Worm (Caenorhabditis elegans): Measurements from ENCODE around the gene cyp-13A2.

cyp-13A2 gene

ce11 chrII:9786215-9786614, 1.2 kb downstream of the cyp-13A2 start:
- TF ChIP-seq dmd-4 (tag; optimal IDR thresholded peaks at IDR 0.05; ENCODE audit: borderline replicate concordance) (no peak), sox-4 (tag; optimal IDR thresholded peaks at IDR 0.05) (no peak), tbx-7 (tag; optimal IDR thresholded peaks at IDR 0.05) (no peak), ceh-34 (tag; optimal IDR thresholded peaks at IDR 0.05) (no peak), pros-1 (tag; optimal IDR thresholded peaks at IDR 0.05) (no peak), ztf-16 (tag; optimal IDR thresholded peaks at IDR 0.05) (no peak), nhr-11 (tag; optimal IDR thresholded peaks at IDR 0.05) (no peak), pha-4 (tag; optimal IDR thresholded peaks at IDR 0.05) (no peak), zip-5 (tag; optimal IDR thresholded peaks at IDR 0.05) (no peak), lim-6 (tag; optimal IDR thresholded peaks at IDR 0.05) (no peak), rnt-1 (tag; optimal IDR thresholded peaks at IDR 0.05) (no peak), ceh-22 (tag; optimal IDR thresholded peaks at IDR 0.05) (no peak), pag-3 (tag; optimal IDR thresholded peaks at IDR 0.05; ENCODE audit: borderline replicate concordance) (no peak), ets-4 (tag; optimal IDR thresholded peaks at IDR 0.05) (no peak)

DNA sequence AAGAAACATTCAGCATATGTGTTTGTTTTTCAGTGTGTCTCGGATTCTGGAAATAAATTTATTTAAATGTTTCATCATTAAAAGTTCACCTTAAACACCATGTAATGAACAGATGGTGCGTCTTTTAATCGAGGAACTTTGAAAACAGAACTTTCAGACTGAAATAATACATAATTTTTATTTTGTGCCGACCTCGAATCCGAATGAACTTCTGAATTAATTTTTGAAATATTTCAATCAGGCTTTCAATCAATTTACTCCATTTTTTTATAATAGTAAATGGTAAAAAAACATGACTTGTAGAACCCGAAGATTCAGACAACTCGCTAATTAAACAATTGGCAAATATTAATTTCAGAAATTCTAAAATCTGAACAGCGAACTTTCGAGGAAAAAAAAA, 5.1 kb downstream of the cyp-13A2 start, which contains the start of gene T10B9.14:
TSS of gene T10B9.14 (minus strand) at position 101 of the 400 bp plus-strand sequence.
- TF ChIP-seq dmd-4 (tag; optimal IDR thresholded peaks at IDR 0.05; ENCODE audit: borderline replicate concordance) (no peak), dve-1 (tag; optimal IDR thresholded peaks at IDR 0.05) (no peak), ceh-18 (tag; optimal IDR thresholded peaks at IDR 0.05) (no peak), mec-3 (tag; optimal IDR thresholded peaks at IDR 0.05; ENCODE audit: borderline replicate concordance) (no peak), ceh-19 (GFP tag; optimal IDR thresholded peaks at IDR 0.05) (no peak), ama-1 (optimal IDR thresholded peaks at IDR 0.05) (no peak), madf-2 (tag; optimal IDR thresholded peaks at IDR 0.05) (no peak), sox-2 (GFP tag; IDR thresholded peaks at IDR 0.05) (no peak), ceh-45 (GFP tag; IDR thresholded peaks at IDR 0.05) (no peak), elt-2 (tag; optimal IDR thresholded peaks at IDR 0.05) (no peak), sox-4 (tag; optimal IDR thresholded peaks at IDR 0.05) (no peak)

- no peak for TF ChIP-seq Y22D7AL.16 (tag; optimal IDR thresholded peaks at IDR 0.05)
- TF ChIP-seq elt-2 (tag; optimal IDR thresholded peaks at IDR 0.05) = peak; percentile 10
Observed at ce11 chrII:9781842-9782241, 5.6 kb downstream of the cyp-13A2 start, which contains the start of gene cyp-13A1. Gene cyp-13A1, minus strand, starts transcription at chrII:9781997.

DNA sequence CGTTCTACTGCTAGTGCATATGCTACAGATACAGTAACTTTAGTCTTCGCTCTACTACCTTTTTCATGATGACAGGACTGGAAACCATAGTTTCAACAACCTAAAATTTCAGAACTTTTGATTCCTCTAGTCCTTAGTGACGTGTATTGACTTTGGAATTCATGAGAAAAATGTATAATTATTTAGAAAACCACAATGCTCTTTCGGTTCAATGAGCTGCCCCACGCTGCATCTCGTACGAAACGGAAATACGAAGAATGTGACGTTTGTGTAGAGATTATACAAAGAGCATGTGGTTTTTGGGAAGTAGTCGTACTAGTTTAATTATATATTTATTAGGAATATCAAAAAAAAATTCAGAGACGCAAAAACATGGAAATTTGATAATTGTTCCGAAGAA, 8.9 kb downstream of the cyp-13A2 start:
- TF ChIP-seq ceh-14 (tag; optimal IDR thresholded peaks at IDR 0.05) (no peak), ets-4 (tag; optimal IDR thresholded peaks at IDR 0.05) (no peak), eyg-1 (tag; optimal IDR thresholded peaks at IDR 0.05) (no peak), sox-2 (GFP tag; IDR thresholded peaks at IDR 0.05) (no peak), C38D4.7 (GFP tag; optimal IDR thresholded peaks at IDR 0.05) (no peak), nhr-232 (tag; optimal IDR thresholded peaks at IDR 0.05) (no peak), F13H6.1 (tag; optimal IDR thresholded peaks at IDR 0.05) (no peak), nfya-1 (tag; optimal IDR thresholded peaks at IDR 0.05) (no peak), gmeb-2 (tag; optimal IDR thresholded peaks at IDR 0.05) (no peak)

DNA sequence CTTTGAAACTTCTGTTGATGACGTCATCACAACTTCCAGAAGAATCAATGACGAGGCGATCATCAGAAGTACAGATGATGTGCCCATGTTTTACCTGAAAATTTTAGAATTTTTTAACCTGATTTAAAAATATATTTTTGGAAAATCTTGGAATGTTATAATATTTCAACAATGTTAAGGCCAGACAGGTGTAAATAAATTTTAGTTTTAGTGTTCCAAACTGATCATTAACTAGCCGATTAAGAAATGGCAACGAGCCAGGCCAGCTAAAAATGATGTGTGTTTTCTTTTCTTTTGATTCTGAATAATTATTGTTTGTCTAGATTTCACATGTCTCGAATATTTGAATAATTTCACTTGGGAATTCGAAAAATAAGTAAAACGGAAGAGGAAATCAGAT, 11.6 kb downstream of the cyp-13A2 start, which contains the start of gene T10B9.9:
TSS of gene T10B9.9 (minus strand) at position 101 of the 400 bp plus-strand sequence.
- no peak for TF ChIP-seq ceh-48 (tag; optimal IDR thresholded peaks at IDR 0.05)
- no peak for TF ChIP-seq hlh-6 (tag; optimal IDR thresholded peaks at IDR 0.05)
- no peak for TF ChIP-seq ceh-24 (tag; optimal IDR thresholded peaks at IDR 0.05)
- TF ChIP-seq ref-2 (tag; optimal IDR thresholded peaks at IDR 0.05) = no peak
- no peak for TF ChIP-seq lim-6 (tag; optimal IDR thresholded peaks at IDR 0.05)
- TF ChIP-seq rnt-1 (tag; optimal IDR thresholded peaks at IDR 0.05) = no peak
- TF ChIP-seq T23F11.4 (GFP tag; optimal IDR thresholded peaks at IDR 0.05) = no peak
- TF ChIP-seq syd-9 (tag; optimal IDR thresholded peaks at IDR 0.05) = no peak
- TF ChIP-seq ceh-9 (tag; optimal IDR thresholded peaks at IDR 0.05) = no peak
- no peak for TF ChIP-seq ceh-45 (GFP tag; IDR thresholded peaks at IDR 0.05)
- TF ChIP-seq ceh-22 (tag; optimal IDR thresholded peaks at IDR 0.05) = no peak
- TF ChIP-seq unc-3 (GFP tag; conservative IDR thresholded peaks at IDR 0.05) = no peak
- TF ChIP-seq unc-3 (tag; optimal IDR thresholded peaks at IDR 0.05) = no peak
- no peak for TF ChIP-seq pax-1 (tag; optimal IDR thresholded peaks at IDR 0.05)
- TF ChIP-seq pat-9 (tag; optimal IDR thresholded peaks at IDR 0.05) = no peak

Data from whole organism, late embryonic.